Worm (Caenorhabditis elegans) whole organism, young adult: ENCODE measurements around the gene nduv-3.

ENCODE experiments used
- ama-1 ChIP-seq, 3 experiments: fragments of 150-350 bp in 1 of 3; sonication (generic microtip) in 2 of 3; optimal IDR thresholded peaks; 2 replicates each; lab custom pipeline; 2014 to 2018; ENCODE audit warnings: missing biosample characterization in 2 of 3, missing genetic modification characterization in 2 of 3, missing genetic modification reagents in 2 of 3
- dpl-1 ChIP-seq: fragments of 150-350 bp; optimal IDR thresholded peaks from 2 replicates; lab custom pipeline; 2014; ENCODE audit warnings: missing biosample characterization, missing genetic modification reagents, missing genetic modification characterization
- ekl-4 ChIP-seq: fragments of 200-800 bp; sonication (Bioruptor generic); IDR thresholded peaks from 2 replicates; pipeline ENCODE4 v1.3.6; 2022; ENCODE audit warnings: missing genetic modification reagents, missing genetic modification characterization, missing compliant biosample characterization
- fkh-3 ChIP-seq: sonication (generic microtip); optimal IDR thresholded peaks from 2 replicates; lab custom pipeline; 2016; ENCODE audit warnings: mild to moderate bottlenecking, missing genetic modification characterization, missing compliant biosample characterization
- snpc-4 ChIP-seq, 5 experiments: fragments of 150-350 bp in 1 of 5; sonication (generic microtip) in 4 of 5; optimal IDR thresholded peaks; 2 replicates each; lab custom pipeline; 2014 to 2018; ENCODE audit warnings: missing genetic modification characterization in 5 of 5, missing biosample characterization in 3 of 5, antibody characterized with exemption in 2 of 5, mild to moderate bottlenecking in 2 of 5, missing compliant biosample characterization in 2 of 5, missing genotype in 2 of 5, moderate library complexity in 2 of 5, missing genetic modification reagents in 1 of 5
- tlf-1 ChIP-seq: fragments of 200-800 bp; sonication (Bioruptor generic); optimal IDR thresholded peaks from 2 replicates; lab custom pipeline; 2018; ENCODE audit warnings: mild to moderate bottlenecking, missing genetic modification characterization, missing compliant biosample characterization
- unc-130 ChIP-seq: sonication (generic microtip); optimal IDR thresholded peaks from 2 replicates; lab custom pipeline; 2016; ENCODE audit warnings: missing genetic modification reagents, missing genetic modification characterization, missing compliant biosample characterization
- unc-62 ChIP-seq: fragments of 150-350 bp; optimal IDR thresholded peaks from 2 replicates; lab custom pipeline; 2014; ENCODE audit warnings: missing biosample characterization, missing genetic modification reagents, missing genetic modification characterization

DNA sequence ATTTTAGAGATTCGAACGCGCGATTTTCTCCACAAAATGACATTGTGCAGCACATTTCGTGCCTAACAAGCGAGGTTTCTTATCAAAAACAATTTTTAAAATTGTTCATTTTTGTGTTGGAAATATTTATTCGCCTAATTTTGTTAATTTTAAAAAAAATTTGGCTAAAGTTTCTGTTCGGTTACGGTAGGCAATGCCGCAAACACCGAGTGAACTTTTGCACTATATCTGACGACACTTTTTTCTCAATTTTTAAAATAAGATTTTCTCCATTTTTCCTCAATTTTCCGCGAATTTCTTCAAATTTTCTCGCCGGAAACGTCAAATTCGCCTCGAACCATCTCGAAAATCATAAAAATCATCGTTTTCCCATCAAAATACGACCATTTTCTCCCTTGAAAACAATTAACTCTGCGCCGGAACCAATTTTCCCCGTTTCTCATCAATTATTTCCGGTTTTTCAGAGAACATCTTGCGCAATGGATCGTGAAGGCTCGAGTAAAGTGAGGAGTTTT lies 25.5 kb downstream of the nduv-3 start, which contains the start of gene Y69A2AR.1:
- TF ChIP-seq fkh-3 (no peak), snpc-4 (GFP tag; optimal IDR thresholded peaks at IDR 0.05; lab: Kevin White, UChicago) (no peak), snpc-4 (tag; optimal IDR thresholded peaks at IDR 0.05; lab: Kevin White, UChicago) (no peak), unc-130 (GFP tag; lab: Kevin White, UChicago) (no peak), tlf-1 (GFP tag; lab: Kevin White, UChicago) (no peak), ama-1 (optimal IDR thresholded peaks at IDR 0.05; lab: Kevin White, UChicago) (no peak), ama-1 (GFP tag; optimal IDR thresholded peaks at IDR 0.05; lab: Kevin White, UChicago) (no peak), dpl-1 (GFP tag; lab: Kevin White, UChicago) (no peak), ekl-4 (no peak), unc-62 (GFP tag; lab: Kevin White, UChicago) (no peak)
